Worm (Caenorhabditis elegans) whole organism, young adult: ENCODE results near the gene W09D10.4.

ENCODE experiments used
- aptf-3 ChIP-seq: fragments of 200-800 bp; sonication (Bioruptor generic); IDR thresholded peaks from 2 replicates; pipeline ENCODE4 v1.3.6; 2022; ENCODE audit warnings: missing genetic modification characterization, missing compliant biosample characterization
- cebp-1 ChIP-seq, 2 experiments: fragments of 200-800 bp in 1 of 2; sonication (Bioruptor generic) in 1 of 2; sonication (generic microtip) in 1 of 2; IDR thresholded peaks in 1 of 2; optimal IDR thresholded peaks in 1 of 2; 2 replicates each; pipeline versions ENCODE4 v1.3.6 to Lab custom; 2017 to 2022; ENCODE audit warnings: missing compliant biosample characterization in 2 of 2, missing genetic modification characterization in 2 of 2, mild to moderate bottlenecking in 1 of 2, missing genetic modification reagents in 1 of 2, moderate library complexity in 1 of 2
- ceh-79 ChIP-seq: sonication (generic microtip); optimal IDR thresholded peaks from 2 replicates; lab custom pipeline; 2017; ENCODE audit warnings: mild to moderate bottlenecking, missing genetic modification characterization, missing compliant biosample characterization
- him-1 ChIP-seq: sonication (generic microtip); optimal IDR thresholded peaks from 2 replicates; lab custom pipeline; 2016; ENCODE audit warnings: missing genotype, missing genetic modification reagents, missing genetic modification characterization, missing compliant biosample characterization
- hsf-1 ChIP-seq: fragments of 200-800 bp; sonication (Bioruptor generic); IDR thresholded peaks from 2 replicates; pipeline ENCODE4 v1.3.6; 2022; ENCODE audit warnings: missing genetic modification reagents, missing genetic modification characterization, missing compliant biosample characterization
- madf-8 ChIP-seq: fragments of 200-800 bp; sonication (Bioruptor generic); conservative IDR thresholded peaks from 2 replicates; pipeline ENCODE4 v1.3.6; 2022; ENCODE audit warnings: missing genetic modification reagents, missing genetic modification characterization, missing compliant biosample characterization
- xnd-1 ChIP-seq: sonication (generic microtip); optimal IDR thresholded peaks from 2 replicates; lab custom pipeline; 2016; ENCODE audit warnings: missing genotype, missing genetic modification reagents, missing genetic modification characterization, missing compliant biosample characterization

DNA sequence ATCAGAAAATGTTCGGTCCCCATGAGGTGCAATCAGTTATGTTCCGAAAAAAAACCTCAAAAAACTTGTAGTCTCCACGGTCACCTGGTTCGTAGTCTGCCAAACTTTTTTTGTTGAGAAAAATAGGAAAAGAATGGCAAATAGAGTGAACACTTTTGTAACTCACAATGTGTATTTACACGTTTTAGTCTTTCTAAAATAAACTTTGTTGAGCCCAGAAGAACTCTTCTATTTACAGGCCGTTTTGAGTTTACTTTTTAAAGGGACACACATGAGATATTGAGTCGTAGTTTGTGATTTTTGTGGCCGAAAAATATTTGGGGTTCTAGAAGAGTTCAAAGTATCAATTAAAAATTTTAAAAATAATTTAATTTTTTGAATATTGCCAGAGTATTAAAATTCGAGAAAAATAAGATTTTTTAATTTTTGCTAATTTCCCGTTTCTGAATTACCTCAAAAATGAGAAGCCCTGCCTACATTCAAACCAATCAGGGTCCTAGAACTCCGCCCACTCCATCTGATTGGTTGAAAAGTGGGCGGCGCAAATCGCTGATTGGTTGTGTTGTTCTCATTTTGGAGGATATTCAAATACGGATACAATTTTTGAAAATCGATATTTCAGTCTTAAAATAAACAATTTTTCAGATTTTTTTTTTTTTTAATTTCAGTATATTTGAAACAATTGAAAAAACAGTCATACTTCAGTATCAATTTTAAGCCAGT, 18.7 kb upstream of the W09D10.4 start:
- TF ChIP-seq xnd-1 (no peak), cebp-1 (GFP tag; IDR thresholded peaks at IDR 0.05; lab: Robert Waterston, UW) (no peak), cebp-1 (tag; optimal IDR thresholded peaks at IDR 0.05; lab: Kevin White, UChicago) (no peak), ceh-79 (no peak), aptf-3 (no peak), hsf-1 (GFP tag; lab: Robert Waterston, UW) (no peak), madf-8 (GFP tag; lab: Robert Waterston, UW) (no peak), him-1 (tag; lab: Kevin White, UChicago) (no peak)
